Worm (Caenorhabditis elegans) whole organism, L4 larva: Measurements from ENCODE around the gene his-2.

ENCODE experiments used
- ceh-82 ChIP-seq: sonication (generic microtip); optimal IDR thresholded peaks from 2 replicates; lab custom pipeline; 2017; ENCODE audit warnings: missing biosample characterization, missing genetic modification characterization
- dmd-9 ChIP-seq: fragments of 200-800 bp; sonication (Bioruptor generic); IDR thresholded peaks from 2 replicates; pipeline ENCODE4 v1.3.6; 2022; ENCODE audit warnings: missing genetic modification reagents, missing genetic modification characterization, missing compliant biosample characterization
- dve-1 ChIP-seq: sonication (generic microtip); optimal IDR thresholded peaks from 2 replicates; lab custom pipeline; 2017; ENCODE audit warnings: antibody characterized with exemption, mild to moderate bottlenecking, missing genetic modification characterization, missing compliant biosample characterization; ENCODE audit not compliant: insufficient read depth
- lin-13 ChIP-seq: fragments of 150-350 bp; optimal IDR thresholded peaks from 2 replicates; lab custom pipeline; 2014; ENCODE audit warnings: missing biosample characterization, missing genetic modification reagents, missing genetic modification characterization
- php-3 ChIP-seq: fragments of 200-800 bp; sonication (Bioruptor generic); IDR thresholded peaks from 2 replicates; pipeline ENCODE4 v1.3.6; 2022; ENCODE audit warnings: missing genetic modification reagents, missing genetic modification characterization, missing compliant biosample characterization

DNA sequence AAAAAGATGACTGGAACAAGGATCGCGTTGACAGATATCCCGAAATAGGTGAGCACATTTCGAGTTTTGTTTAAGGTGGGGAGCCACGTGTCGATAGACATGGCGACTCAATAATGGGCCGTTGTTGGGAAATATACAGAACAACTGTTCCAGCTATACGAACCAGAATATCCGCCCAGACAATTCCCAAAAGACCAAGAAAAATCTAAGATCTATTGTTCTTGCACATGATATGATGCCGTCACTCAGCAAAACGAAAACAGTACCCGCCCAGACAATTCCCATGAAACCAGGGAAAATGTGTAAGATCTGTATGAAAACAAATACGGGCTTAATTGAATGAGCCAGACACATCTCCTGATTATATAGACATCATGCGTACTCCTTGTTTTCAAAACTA lies 34.6 kb downstream of the his-2 start, which contains the start of gene str-231:
- no peak for TF ChIP-seq php-3 (GFP tag; lab: Robert Waterston, UW)
- TF ChIP-seq lin-13 (GFP tag; lab: Kevin White, UChicago) = no peak
- TF ChIP-seq ceh-82 (tag; lab: Kevin White, UChicago) = no peak
- no peak for TF ChIP-seq dve-1 (tag; lab: Kevin White, UChicago)
- TF ChIP-seq dmd-9 = no peak
